Fruit fly (Drosophila melanogaster): Measurements from ENCODE around the gene CG15564.

CG15564 gene

dm6 chr3R:31247281-31247995 is 12.3 kb upstream of the CG15564 start (continued):
- TF ChIP-seq trem (tag; optimal IDR thresholded peaks at IDR 0.05) (peak; percentile 64), CG14710 (tag; optimal IDR thresholded peaks at IDR 0.05) (peak; percentile 74), CG11456 (GFP tag; IDR thresholded peaks at IDR 0.05) (peak; percentile 67; the same call in 2 of the 3 replicates), CG1529 (GFP tag; optimal IDR thresholded peaks at IDR 0.05) (peak; percentile 65), Drgx (GFP tag; IDR thresholded peaks at IDR 0.05) (peak; percentile 57), CG12659 (GFP tag; optimal IDR thresholded peaks at IDR 0.05) (peak; percentile 68), tin (GFP tag; optimal IDR thresholded peaks at IDR 0.05) (peak; percentile 75), pb (GFP tag; optimal IDR thresholded peaks at IDR 0.05) (peak; percentile 59), CG31365 (tag; optimal IDR thresholded peaks at IDR 0.05) (peak; percentile 40), bowl (GFP tag; IDR thresholded peaks at IDR 0.05) (peak; percentile 59; the same call in 1 of the 2 replicates), ara (GFP tag; IDR thresholded peaks at IDR 0.05) (peak; percentile 78), CG15011 (GFP tag; optimal IDR thresholded peaks at IDR 0.05) (no peak), CG6854 (GFP tag; optimal IDR thresholded peaks at IDR 0.05) (peak; percentile 44), caup (GFP tag; optimal IDR thresholded peaks at IDR 0.05; ENCODE audit: severe bottlenecking) (peak; percentile 46), lbe (GFP tag; optimal IDR thresholded peaks at IDR 0.05) (no peak), CG13894 (tag; optimal IDR thresholded peaks at IDR 0.05) (no peak), CTCF (GFP tag; optimal IDR thresholded peaks at IDR 0.05) (peak; percentile 30), CG4424 (GFP tag; optimal IDR thresholded peaks at IDR 0.05) (peak; percentile 81), org-1 (GFP tag; optimal IDR thresholded peaks at IDR 0.05) (peak; percentile 70), Sry-β (GFP tag; optimal IDR thresholded peaks at IDR 0.05) (peak; percentile 5), CG30403 (GFP tag; optimal IDR thresholded peaks at IDR 0.05) (peak; percentile 74), CG8089 (GFP tag; optimal IDR thresholded peaks at IDR 0.05) (peak; percentile 40), CG8281 (tag; optimal IDR thresholded peaks at IDR 0.05) (peak; percentile 61), cwo (GFP tag; optimal IDR thresholded peaks at IDR 0.05) (peak; percentile 38), dati (GFP tag; IDR thresholded peaks at IDR 0.05) (0 out of 2 replicates have a peak, but pooled peaks have one; percentile 23), run (tag; optimal IDR thresholded peaks at IDR 0.05) (peak; percentile 60), gce (GFP tag; IDR thresholded peaks at IDR 0.05) (peak; percentile 72; the same call in 2 of the 3 replicates), CG3065 (GFP tag; optimal IDR thresholded peaks at IDR 0.05) (no peak), ssp (GFP tag; IDR thresholded peaks at IDR 0.05) (peak; percentile 70), Dref (GFP tag; IDR thresholded peaks at IDR 0.05) (no peak), Ada2b (GFP tag; IDR thresholded peaks at IDR 0.05) (peak; percentile 70), dmrt11E (tag; optimal IDR thresholded peaks at IDR 0.05) (no peak), YL-1 (GFP tag; optimal IDR thresholded peaks at IDR 0.05) (no peak), Deaf1 (tag; optimal IDR thresholded peaks at IDR 0.05) (peak; percentile 47), tgo (GFP tag; IDR thresholded peaks at IDR 0.05) (peak; percentile 81), Awh (GFP tag; IDR thresholded peaks at IDR 0.05) (peak; percentile 97), CG4360 (GFP tag; IDR thresholded peaks at IDR 0.05) (0 out of 2 replicates have a peak, but pooled peaks have one; percentile 19), vnd (GFP tag; IDR thresholded peaks at IDR 0.05; ENCODE audit: partially characterized antibody) (no peak), usp (GFP tag; optimal IDR thresholded peaks at IDR 0.05) (no peak), p53 (GFP tag; optimal IDR thresholded peaks at IDR 0.05) (no peak), GATAe (GFP tag; conservative IDR thresholded peaks at IDR 0.05) (no peak), exex (tag; optimal IDR thresholded peaks at IDR 0.05) (no peak), bcd (GFP tag; optimal IDR thresholded peaks at IDR 0.05) (peak; percentile 62), chinmo (GFP tag; IDR thresholded peaks at IDR 0.05; ENCODE audit: partially characterized antibody) (no peak), CG13123 (GFP tag; optimal IDR thresholded peaks at IDR 0.05) (peak; percentile 44), zfh2 (GFP tag; optimal IDR thresholded peaks at IDR 0.05) (no peak), CG10543 (GFP tag; optimal IDR thresholded peaks at IDR 0.05) (peak; percentile 58), pita (GFP tag; optimal IDR thresholded peaks at IDR 0.05) (no peak), ERR (GFP tag; optimal IDR thresholded peaks at IDR 0.05) (peak; percentile 4), HmgZ (tag; optimal IDR thresholded peaks at IDR 0.05) (no peak)

Measured in whole organism, embryonic.